Worm (Caenorhabditis elegans) whole organism, mixed stage, embryonic: ENCODE data around the gene W08G11.5.

Experiments
- blmp-1 ChIP-seq: fragments of 150-350 bp; optimal IDR thresholded peaks from 2 replicates; lab custom pipeline; 2014; ENCODE audit warnings: missing biosample characterization, missing genetic modification characterization
- elt-1 ChIP-seq: sonication (generic microtip); optimal IDR thresholded peaks from 2 replicates; lab custom pipeline; 2017; ENCODE audit warnings: missing genetic modification characterization, mild to moderate bottlenecking, missing compliant biosample characterization, antibody characterized with exemption, moderate library complexity, borderline replicate concordance; ENCODE audit not compliant: insufficient read depth
- elt-3 ChIP-seq: fragments of 150-350 bp; optimal IDR thresholded peaks from 2 replicates; lab custom pipeline; 2014; ENCODE audit warnings: missing biosample characterization, missing genetic modification characterization
- lin-13 ChIP-seq: fragments of 150-350 bp; optimal IDR thresholded peaks from 2 replicates; lab custom pipeline; 2014; ENCODE audit warnings: missing biosample characterization, missing genetic modification characterization
- nhr-237 ChIP-seq: fragments of 150-350 bp; optimal IDR thresholded peaks from 2 replicates; lab custom pipeline; 2014; ENCODE audit warnings: missing biosample characterization, missing genetic modification characterization
- nhr-28 ChIP-seq: fragments of 150-350 bp; optimal IDR thresholded peaks from 2 replicates; lab custom pipeline; 2014; ENCODE audit warnings: missing biosample characterization, missing genetic modification characterization
- ztf-11 ChIP-seq: fragments of 150-350 bp; optimal IDR thresholded peaks from 2 replicates; lab custom pipeline; 2014; ENCODE audit warnings: missing biosample characterization, missing genetic modification characterization

DNA sequence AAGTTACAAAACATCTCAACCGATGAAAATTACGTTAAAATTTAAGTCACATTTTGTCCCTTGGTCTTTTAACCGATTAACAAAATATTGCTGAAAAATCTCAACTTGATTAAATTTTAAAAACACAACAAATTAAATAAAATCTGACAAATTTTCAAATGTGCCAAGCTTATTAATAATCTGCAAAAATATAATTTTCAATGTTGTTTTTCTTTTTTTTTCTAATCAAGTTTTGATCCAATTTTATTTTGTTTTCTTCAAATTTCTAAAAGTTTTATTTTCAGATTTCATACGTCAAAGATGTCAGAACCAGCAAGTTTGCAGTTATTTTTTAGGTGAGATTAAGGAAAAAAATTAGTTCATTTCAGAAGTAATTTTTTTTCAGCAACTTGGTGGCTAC is 10.0 kb downstream of the W08G11.5 start, which contains the start of gene srw-87:
- TF ChIP-seq nhr-28 (tag; lab: Kevin White, UChicago) (no peak), blmp-1 (no peak), lin-13 (tag; lab: Kevin White, UChicago) (no peak), elt-3 (tag; lab: Kevin White, UChicago) (no peak), nhr-237 (no peak), elt-1 (no peak), ztf-11 (tag; lab: Kevin White, UChicago) (no peak)
